Fruit fly (Drosophila melanogaster): ENCODE data around the gene Rbf2.

- TF ChIP-seq ttk (optimal IDR thresholded peaks at IDR 0.05) (no peak), Myc (optimal IDR thresholded peaks at IDR 0.05) (no peak), psq (optimal IDR thresholded peaks at IDR 0.05) (no peak), Sin3A (optimal IDR thresholded peaks at IDR 0.05) (no peak), insv (optimal IDR thresholded peaks at IDR 0.05) (no peak)
Measured at dm6 chr3R:15934952-15935351, 30.3 kb upstream of the Rbf2 start, which contains the start of gene Sap47.
